Worm (Caenorhabditis elegans): ENCODE measurements around the gene tomm-40.

DNA sequence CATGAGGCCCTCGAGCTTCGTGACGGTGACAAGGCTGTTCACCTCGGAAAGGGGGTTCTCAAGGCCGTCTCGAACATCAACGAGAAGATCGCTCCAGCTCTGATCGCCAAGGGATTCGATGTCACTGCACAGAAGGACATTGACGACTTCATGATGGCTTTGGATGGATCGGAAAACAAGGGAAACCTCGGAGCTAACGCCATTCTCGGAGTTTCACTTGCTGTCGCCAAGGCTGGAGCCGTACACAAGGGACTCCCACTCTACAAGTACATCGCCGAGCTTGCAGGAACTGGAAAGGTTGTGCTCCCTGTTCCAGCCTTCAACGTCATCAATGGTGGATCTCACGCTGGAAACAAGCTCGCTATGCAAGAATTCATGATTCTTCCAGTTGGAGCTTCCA, 41.0 kb downstream of the tomm-40 start:
- TF ChIP-seq aly-2 (tag; optimal IDR thresholded peaks at IDR 0.05): no peak
- no peak for TF ChIP-seq nhr-11 (tag; optimal IDR thresholded peaks at IDR 0.05)
- TF ChIP-seq pqm-1 (tag; optimal IDR thresholded peaks at IDR 0.05): no peak
- no peak for TF ChIP-seq pha-4 (tag; optimal IDR thresholded peaks at IDR 0.05)
- no peak for TF ChIP-seq ceh-28 (tag; optimal IDR thresholded peaks at IDR 0.05)
- TF ChIP-seq fkh-10 (GFP tag; optimal IDR thresholded peaks at IDR 0.05): no peak
- no peak for TF ChIP-seq jun-1 (tag; optimal IDR thresholded peaks at IDR 0.05)
- TF ChIP-seq nhr-237 (tag; optimal IDR thresholded peaks at IDR 0.05): no peak
- TF ChIP-seq elt-3 (tag; optimal IDR thresholded peaks at IDR 0.05): no peak

Measured in whole organism, L3 larva.